Fruit fly (Drosophila melanogaster) whole organism, embryonic: ENCODE results near the gene CG7943.

Experiments
- Abd-B ChIP-seq: fragments of 200-800 bp; sonication (Bioruptor generic); optimal IDR thresholded peaks from 2 replicates; lab custom pipeline; 2018; ENCODE audit warnings: missing biosample characterization, mild to moderate bottlenecking, missing genetic modification characterization, moderate library complexity
- Aef1 ChIP-seq: fragments of 200-800 bp; sonication (Bioruptor generic); IDR thresholded peaks from 3 replicates; pipeline ENCODE4 v1.3.6; 2022; ENCODE audit warnings: missing biosample characterization, missing genetic modification characterization
- Antp ChIP-seq: fragments of 200-800 bp; sonication (Bioruptor generic); optimal IDR thresholded peaks from 3 replicates; lab custom pipeline; 2016; ENCODE audit warnings: missing biosample characterization, missing genetic modification characterization
- BtbVII ChIP-seq: fragments of 200-800 bp; sonication (Bioruptor generic); optimal IDR thresholded peaks from 3 replicates; lab custom pipeline; 2017; ENCODE audit warnings: missing biosample characterization, mild to moderate bottlenecking, missing genetic modification characterization
- Bteb2 ChIP-seq: fragments of 200-800 bp; sonication (Bioruptor generic); optimal IDR thresholded peaks from 2 replicates; lab custom pipeline; 2016; ENCODE audit warnings: missing biosample characterization, missing genetic modification characterization
- CG11695 ChIP-seq: fragments of 200-800 bp; sonication (Bioruptor generic); IDR thresholded peaks from 3 replicates; pipeline ENCODE4 v1.3.6; 2022; ENCODE audit warnings: missing biosample characterization, missing genetic modification characterization
- CG12219 ChIP-seq: fragments of 200-800 bp; sonication (Bioruptor generic); optimal IDR thresholded peaks from 3 replicates; lab custom pipeline; 2018; ENCODE audit warnings: missing biosample characterization, mild to moderate bottlenecking, missing genetic modification characterization
- CG13624 ChIP-seq: fragments of 200-800 bp; sonication (Bioruptor generic); optimal IDR thresholded peaks from 2 replicates; lab custom pipeline; 2016; ENCODE audit warnings: missing biosample characterization, missing genetic modification characterization
- CG14441 ChIP-seq: fragments of 200-800 bp; sonication (Bioruptor generic); IDR thresholded peaks from 2 replicates; pipeline ENCODE4 v1.3.6; 2022; ENCODE audit warnings: missing biosample characterization, missing genetic modification characterization
- CG15601 ChIP-seq: fragments of 200-800 bp; sonication (Bioruptor generic); optimal IDR thresholded peaks from 3 replicates; lab custom pipeline; 2019; ENCODE audit warnings: missing biosample characterization, mild to moderate bottlenecking, missing genetic modification characterization, moderate library complexity
- CG16815 ChIP-seq: fragments of 200-800 bp; sonication (Bioruptor generic); optimal IDR thresholded peaks from 3 replicates; lab custom pipeline; 2017; ENCODE audit warnings: missing biosample characterization, mild to moderate bottlenecking, missing genetic modification characterization
- CG18476 ChIP-seq: fragments of 200-800 bp; sonication (Bioruptor generic); optimal IDR thresholded peaks from 2 replicates; lab custom pipeline; 2016; ENCODE audit warnings: missing biosample characterization, mild to moderate bottlenecking, missing genetic modification characterization
- CG2199 ChIP-seq: fragments of 200-800 bp; sonication (Bioruptor generic); IDR thresholded peaks from 3 replicates; pipeline ENCODE4 v1.3.6; 2022; ENCODE audit warnings: missing biosample characterization, missing genetic modification characterization
- CG31365 ChIP-seq: fragments of 200-800 bp; sonication (Bioruptor generic); optimal IDR thresholded peaks from 2 replicates; lab custom pipeline; 2018; ENCODE audit warnings: missing biosample characterization, mild to moderate bottlenecking, missing genetic modification characterization
- CG34376 ChIP-seq: fragments of 200-800 bp; sonication (Bioruptor generic); optimal IDR thresholded peaks from 2 replicates; lab custom pipeline; 2018; ENCODE audit warnings: missing biosample characterization, mild to moderate bottlenecking, missing genetic modification characterization
- CG7745 ChIP-seq: fragments of 200-800 bp; sonication (Bioruptor generic); optimal IDR thresholded peaks from 2 replicates; lab custom pipeline; 2018; ENCODE audit warnings: missing biosample characterization, mild to moderate bottlenecking, missing genetic modification characterization, moderate library complexity
- Chrac-16 ChIP-seq: fragments of 200-800 bp; sonication (Bioruptor generic); optimal IDR thresholded peaks from 3 replicates; lab custom pipeline; 2016; ENCODE audit warnings: missing biosample characterization, missing genetic modification characterization
- D ChIP-seq, 2 experiments: fragments of 200-800 bp in 1 of 2; fragments of >200 bp in 1 of 2; sonication (Bioruptor generic) in 1 of 2; optimal IDR thresholded peaks; 2 replicates in 1 of 2; 3 replicates in 1 of 2; lab custom pipeline; 2017; ENCODE audit warnings: mild to moderate bottlenecking in 1 of 2, missing biosample characterization in 1 of 2, missing genetic modification characterization in 1 of 2, missing genetic modification reagents in 1 of 2
- D19A ChIP-seq: fragments of 200-800 bp; optimal IDR thresholded peaks from 3 replicates; lab custom pipeline; 2019; ENCODE audit warnings: missing biosample characterization, mild to moderate bottlenecking, missing genetic modification characterization, moderate library complexity
- Dip3 ChIP-seq: fragments of 200-800 bp; sonication (Bioruptor generic); optimal IDR thresholded peaks from 3 replicates; lab custom pipeline; 2016; ENCODE audit warnings: missing biosample characterization, missing genetic modification characterization
- Dp ChIP-seq: fragments of 200-800 bp; sonication (Bioruptor generic); optimal IDR thresholded peaks from 2 replicates; lab custom pipeline; 2018; ENCODE audit warnings: missing biosample characterization, mild to moderate bottlenecking, missing genetic modification characterization, moderate library complexity
- Elba2 ChIP-seq: fragments of 200-800 bp; sonication (Bioruptor generic); optimal IDR thresholded peaks from 3 replicates; lab custom pipeline; 2016; ENCODE audit warnings: missing biosample characterization, missing genetic modification characterization
- Med ChIP-seq: fragments of 200-800 bp; sonication (Bioruptor generic); peaks from one replicate; lab custom pipeline; 2016; ENCODE audit warnings: missing biosample characterization, missing genetic modification characterization, mild to moderate bottlenecking, inconsistent platforms, moderate library complexity
- Nf-YC ChIP-seq: fragments of 200-800 bp; optimal IDR thresholded peaks from 3 replicates; lab custom pipeline; 2019; ENCODE audit warnings: missing biosample characterization, mild to moderate bottlenecking, missing genetic modification characterization, moderate library complexity
- NfI ChIP-seq: fragments of 200-800 bp; sonication (Bioruptor generic); optimal IDR thresholded peaks from 3 replicates; lab custom pipeline; 2018; ENCODE audit warnings: missing biosample characterization, mild to moderate bottlenecking, missing genetic modification characterization, moderate library complexity
- Opbp ChIP-seq: fragments of 200-800 bp; sonication (Bioruptor generic); IDR thresholded peaks from 3 replicates; pipeline ENCODE4 v1.3.6; 2022; ENCODE audit warnings: missing biosample characterization, missing genetic modification characterization; ENCODE audit not compliant: partially characterized antibody
- ase ChIP-seq: fragments of 200-800 bp; sonication (Bioruptor generic); IDR thresholded peaks from 3 replicates; pipeline ENCODE4 v1.3.6; 2022; ENCODE audit warnings: missing biosample characterization, missing genetic modification characterization
- cad ChIP-seq: fragments of >200 bp; optimal IDR thresholded peaks from 2 replicates; lab custom pipeline; 2017; ENCODE audit warnings: missing biosample characterization, missing genetic modification characterization
- eve ChIP-seq, 2 experiments: fragments of >200 bp; optimal IDR thresholded peaks; 2 replicates each; lab custom pipeline; 2017; ENCODE audit warnings: missing biosample characterization in 2 of 2, missing genetic modification characterization in 2 of 2
- fd96Cb ChIP-seq: fragments of 200-800 bp; sonication (Bioruptor generic); optimal IDR thresholded peaks from 2 replicates; lab custom pipeline; 2018; ENCODE audit warnings: missing biosample characterization, mild to moderate bottlenecking, missing genetic modification characterization, moderate library complexity
- gem ChIP-seq: fragments of 200-800 bp; sonication (Bioruptor generic); optimal IDR thresholded peaks from 2 replicates; lab custom pipeline; 2019; ENCODE audit warnings: missing biosample characterization, mild to moderate bottlenecking, missing genetic modification characterization, moderate library complexity
- lab ChIP-seq: fragments of 200-800 bp; sonication (Bioruptor generic); optimal IDR thresholded peaks from 3 replicates; lab custom pipeline; 2017; ENCODE audit warnings: missing biosample characterization, missing genetic modification characterization, mild to moderate bottlenecking, moderate library complexity, missing genetic modification reagents
- lola ChIP-seq, 3 experiments: fragments of >200 bp in 2 of 3; fragments of 200-800 bp in 1 of 3; sonication (Bioruptor generic) in 1 of 3; optimal IDR thresholded peaks; 2 replicates each; lab custom pipeline; 2017 to 2019; ENCODE audit warnings: missing biosample characterization in 3 of 3, missing genetic modification characterization in 3 of 3, mild to moderate bottlenecking in 1 of 3, moderate library complexity in 1 of 3
- pb ChIP-seq: fragments of 200-800 bp; sonication (Bioruptor generic); optimal IDR thresholded peaks from 3 replicates; lab custom pipeline; 2016; ENCODE audit warnings: missing biosample characterization, missing genetic modification characterization
- sim ChIP-seq: fragments of 200-800 bp; sonication (Bioruptor generic); IDR thresholded peaks from 2 replicates; pipeline ENCODE4 v1.3.6; 2022; ENCODE audit warnings: missing biosample characterization, missing genetic modification characterization
- trh ChIP-seq: fragments of 200-800 bp; sonication (Bioruptor generic); optimal IDR thresholded peaks from 2 replicates; lab custom pipeline; 2016; ENCODE audit warnings: missing biosample characterization, missing genetic modification characterization
- zen ChIP-seq: fragments of 200-800 bp; sonication (Bioruptor generic); optimal IDR thresholded peaks from 3 replicates; lab custom pipeline; 2018; ENCODE audit warnings: missing biosample characterization, mild to moderate bottlenecking, missing genetic modification characterization, moderate library complexity
- zfh2 ChIP-seq: fragments of 200-800 bp; sonication (Bioruptor generic); optimal IDR thresholded peaks from 2 replicates; lab custom pipeline; 2016; ENCODE audit warnings: missing biosample characterization, missing genetic modification characterization

CG7943 gene

DNA sequence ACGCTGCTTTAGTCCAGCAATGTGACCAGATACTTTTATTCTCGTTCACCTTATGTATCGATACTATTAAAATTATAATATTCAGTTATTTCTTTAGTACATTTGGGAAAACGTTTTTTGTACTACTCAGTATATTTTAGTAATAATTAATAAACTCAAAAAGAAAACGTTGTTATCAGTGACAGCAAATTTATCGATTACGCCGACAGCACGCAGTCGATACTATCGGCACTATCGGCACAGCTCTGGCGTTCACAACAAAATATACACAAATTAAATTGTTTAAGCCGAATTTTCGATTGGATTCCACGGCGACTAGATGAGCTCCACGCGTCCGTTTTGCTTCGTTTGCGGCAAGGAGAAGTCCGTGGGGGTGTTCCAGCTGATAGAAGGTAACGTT, 6.8 kb upstream of the CG7943 start, which contains the start of the genes janA, Sry-alpha and Sry-beta (continued):
- TF ChIP-seq sim (GFP tag; lab: Robert Waterston, UW) = no peak
- TF ChIP-seq Chrac-16 (GFP tag; lab: Kevin White, UChicago) = no peak
- no peak for TF ChIP-seq BtbVII (GFP tag; lab: Kevin White, UChicago)
- no peak for TF ChIP-seq trh
- no peak for TF ChIP-seq CG12219 (GFP tag; lab: Kevin White, UChicago)
- no peak for TF ChIP-seq Elba2
- no peak for TF ChIP-seq Dip3 (GFP tag; lab: Kevin White, UChicago)
- TF ChIP-seq Dp = peak; percentile 63
- no peak for TF ChIP-seq zfh2
- no peak for TF ChIP-seq CG34376 (GFP tag; lab: Kevin White, UChicago)
- TF ChIP-seq eve (GFP tag; optimal IDR thresholded peaks at IDR 0.05; lab: Kevin White, UChicago) = no peak
- TF ChIP-seq CG13624 (GFP tag; lab: Kevin White, UChicago) = no peak
- no peak for TF ChIP-seq Aef1 (GFP tag; lab: Robert Waterston, UW)
- peak; percentile 17 for TF ChIP-seq Nf-YC
- no peak for TF ChIP-seq lola (GFP tag; optimal IDR thresholded peaks at IDR 0.05; lab: Kevin White, UChicago)
- no peak for TF ChIP-seq CG31365
- no peak for TF ChIP-seq CG18476 (GFP tag; lab: Kevin White, UChicago)
- TF ChIP-seq CG16815 (GFP tag; lab: Kevin White, UChicago) = no peak
- TF ChIP-seq fd96Cb (tag; lab: Kevin White, UChicago) = no peak
- TF ChIP-seq pb (GFP tag; lab: Kevin White, UChicago) = no peak
- no peak for TF ChIP-seq Abd-B (GFP tag; lab: Kevin White, UChicago)
- TF ChIP-seq Antp (GFP tag; lab: Kevin White, UChicago) = no peak
- TF ChIP-seq D (optimal IDR thresholded peaks at IDR 0.05; lab: Kevin White, UChicago) = no peak
- TF ChIP-seq D (GFP tag; optimal IDR thresholded peaks at IDR 0.05; lab: Kevin White, UChicago) = no peak
- TF ChIP-seq CG15601 (tag; lab: Kevin White, UChicago) = peak; percentile 37
- no peak for TF ChIP-seq D19A (tag; lab: Kevin White, UChicago)

dm6 chr3R:30040879-30041278, 5.4 kb upstream of the CG7943 start:
- TF ChIP-seq Bteb2 (GFP tag; lab: Kevin White, UChicago) = no peak
- no peak for TF ChIP-seq ase (GFP tag; lab: Robert Waterston, UW)
- no peak for TF ChIP-seq CG14441 (GFP tag; lab: Robert Waterston, UW)
- no peak for TF ChIP-seq lab (GFP tag; lab: Kevin White, UChicago)
- TF ChIP-seq Opbp (GFP tag; lab: Robert Waterston, UW) = no peak
- no peak for TF ChIP-seq Nf-YC
- TF ChIP-seq CG11695 = no peak
- peak; percentile 73 for TF ChIP-seq zen (tag; lab: Kevin White, UChicago)
- TF ChIP-seq NfI = no peak
- peak; percentile 85 for TF ChIP-seq cad (GFP tag; lab: Kevin White, UChicago)
- no peak for TF ChIP-seq gem (tag; lab: Kevin White, UChicago)
- no peak for TF ChIP-seq CG2199 (GFP tag; lab: Robert Waterston, UW)
- no peak for TF ChIP-seq CG7745 (tag; lab: Kevin White, UChicago)
- TF ChIP-seq Med = peak; percentile 58
